Fruit fly (Drosophila melanogaster): ENCODE data around the gene Tehao.

Tehao gene

DNA sequence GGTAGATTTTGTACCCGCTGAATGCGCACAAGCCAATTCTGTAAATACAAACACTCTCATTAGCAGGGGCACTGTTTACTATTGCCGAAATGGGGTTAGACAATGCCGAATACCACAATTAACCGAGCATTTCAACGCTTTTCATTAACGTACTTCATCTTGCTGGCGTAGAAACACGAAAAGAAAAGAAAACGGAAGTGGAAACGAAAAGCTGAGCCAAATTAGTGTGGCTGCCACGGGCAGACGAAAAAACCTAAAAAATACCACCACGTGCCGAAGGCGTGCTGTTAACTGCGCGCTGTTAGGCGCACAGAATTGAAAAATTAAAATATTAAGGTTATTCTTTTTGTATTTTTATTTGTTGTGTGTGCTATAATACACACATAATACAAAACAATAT lies 40.5 kb upstream of the Tehao start, which contains the start of gene RpL24 (continued):
- TF ChIP-seq fd85E (GFP tag; optimal IDR thresholded peaks at IDR 0.05): peak; percentile 90
- no peak for TF ChIP-seq Ets21C (GFP tag; optimal IDR thresholded peaks at IDR 0.05)
- TF ChIP-seq CG6163 (GFP tag; IDR thresholded peaks at IDR 0.05): peak; percentile 94
- TF ChIP-seq CG6792 (GFP tag; optimal IDR thresholded peaks at IDR 0.05): peak; percentile 78
- TF ChIP-seq Met (GFP tag; optimal IDR thresholded peaks at IDR 0.05): peak; percentile 91
- peak; percentile 61 for TF ChIP-seq fd59A (GFP tag; optimal IDR thresholded peaks at IDR 0.05)
- no peak for TF ChIP-seq CG10631 (GFP tag; optimal IDR thresholded peaks at IDR 0.05)
- TF ChIP-seq net (GFP tag; optimal IDR thresholded peaks at IDR 0.05): peak; percentile 95
- peak; percentile 73 for TF ChIP-seq Hr39 (GFP tag; optimal IDR thresholded peaks at IDR 0.05)
- peak; percentile 83 for TF ChIP-seq achi (GFP tag; optimal IDR thresholded peaks at IDR 0.05)
- TF ChIP-seq salr (GFP tag; optimal IDR thresholded peaks at IDR 0.05): peak; percentile 19 to 91
- peak; percentile 84 to 92 for TF ChIP-seq ss (GFP tag; optimal IDR thresholded peaks at IDR 0.05)
- TF ChIP-seq CG11762 (GFP tag; optimal IDR thresholded peaks at IDR 0.05; ENCODE audit: insufficient read depth): peak; percentile 76
- TF ChIP-seq CG32006 (GFP tag; optimal IDR thresholded peaks at IDR 0.05): peak; percentile 41
- peak; percentile 78 for TF ChIP-seq CG10669 (GFP tag; optimal IDR thresholded peaks at IDR 0.05)

dm6 chr2L:13396084-13396483 lies 39.3 kb upstream of the Tehao start, which contains the start of gene CG16957:
TSS of gene CG16957 (minus strand) at chr2L:13396184.
- no peak for TF ChIP-seq CG8119 (GFP tag; IDR thresholded peaks at IDR 0.05)

DNA sequence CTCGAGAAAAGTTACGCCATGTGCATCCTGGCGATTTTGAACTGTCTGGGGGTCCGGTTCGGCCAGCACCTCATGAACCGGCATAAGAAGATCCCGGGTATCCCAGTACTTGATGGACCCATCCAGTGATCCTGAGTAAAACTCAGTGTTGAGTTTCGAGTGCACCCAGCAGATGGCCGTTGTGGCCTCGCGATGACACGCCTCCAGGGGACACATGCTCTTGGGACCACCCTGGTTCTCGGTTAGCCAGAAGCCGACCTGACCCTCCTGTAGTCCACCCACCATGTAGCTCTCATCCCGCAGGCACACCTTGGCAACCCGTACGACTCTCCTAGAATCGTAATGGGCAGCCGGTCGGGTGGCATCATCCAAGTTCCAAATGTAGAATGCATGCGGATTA lies 38.0 kb upstream of the Tehao start:
- TF ChIP-seq CG10631 (GFP tag; optimal IDR thresholded peaks at IDR 0.05): no peak

DNA sequence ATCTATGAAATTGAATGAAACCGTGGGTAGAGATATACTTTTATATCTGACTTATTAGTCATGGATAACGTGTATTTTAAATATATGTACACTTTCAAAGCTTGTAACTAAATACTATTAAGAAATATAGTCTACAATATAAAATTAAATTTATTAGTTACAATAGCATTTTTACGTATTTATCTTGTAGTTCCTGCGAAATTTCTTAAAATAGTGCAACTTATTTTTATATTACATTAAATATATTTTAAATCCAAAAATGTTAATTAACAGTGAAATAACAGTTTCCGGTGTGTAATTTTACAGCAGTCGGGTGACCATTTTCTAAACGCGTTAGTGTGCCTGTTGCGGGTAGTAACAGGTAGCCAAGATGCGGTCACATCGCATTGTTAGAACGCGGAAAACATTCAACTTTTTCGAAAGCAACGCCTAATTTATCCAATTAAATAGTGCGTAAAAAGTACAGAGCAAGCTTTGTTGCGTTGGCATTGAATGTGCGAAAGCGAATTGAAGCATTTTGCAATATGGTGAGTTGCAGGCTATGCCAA lies 36.7 kb upstream of the Tehao start, which contains the start of the genes CG10859 and CG7110:
Gene CG10859, minus strand, starts transcription at position 51 of the 548 bp plus-strand sequence.
Gene CG7110, plus strand, starts transcription at position 378 of the 548 bp plus-strand sequence.
- peak; percentile 25 for TF ChIP-seq lz (GFP tag; optimal IDR thresholded peaks at IDR 0.05)
- peak; percentile 83 for TF ChIP-seq Eip78C (GFP tag)
- TF ChIP-seq Blimp-1 (GFP tag; optimal IDR thresholded peaks at IDR 0.05): no peak
- no peak for TF ChIP-seq CG32006 (GFP tag; optimal IDR thresholded peaks at IDR 0.05)
- TF ChIP-seq CG3032 (tag; optimal IDR thresholded peaks at IDR 0.05): peak; percentile 12
- TF ChIP-seq acj6 (GFP tag; optimal IDR thresholded peaks at IDR 0.05): no peak
- TF ChIP-seq CG8319 (GFP tag; optimal IDR thresholded peaks at IDR 0.05): no peak
- TF ChIP-seq Sox15 (GFP tag; optimal IDR thresholded peaks at IDR 0.05): no peak
- no peak for TF ChIP-seq pdm3 (GFP tag; optimal IDR thresholded peaks at IDR 0.05)
- no peak for TF ChIP-seq CG8119 (GFP tag; IDR thresholded peaks at IDR 0.05)
- no peak for TF ChIP-seq CG16779 (tag; optimal IDR thresholded peaks at IDR 0.05)
- TF ChIP-seq CG4318 (GFP tag; optimal IDR thresholded peaks at IDR 0.05): no peak
- no peak for TF ChIP-seq net (GFP tag; optimal IDR thresholded peaks at IDR 0.05)
- TF ChIP-seq dac (GFP tag; optimal IDR thresholded peaks at IDR 0.05): no peak
- peak; percentile 12 for TF ChIP-seq Sox102F (GFP tag; optimal IDR thresholded peaks at IDR 0.05)
- peak; percentile 25 for TF ChIP-seq CG34406 (GFP tag; optimal IDR thresholded peaks at IDR 0.05)
- TF ChIP-seq spab (GFP tag; optimal IDR thresholded peaks at IDR 0.05): no peak
- TF ChIP-seq CG10669 (GFP tag; optimal IDR thresholded peaks at IDR 0.05): peak; percentile 10
- TF ChIP-seq Lpt (GFP tag; optimal IDR thresholded peaks at IDR 0.05): no peak
- TF ChIP-seq CG11294 (GFP tag; IDR thresholded peaks at IDR 0.05): no peak
- no peak for TF ChIP-seq Eip93F (GFP tag; optimal IDR thresholded peaks at IDR 0.05)
- no peak for TF ChIP-seq Gug (GFP tag; IDR thresholded peaks at IDR 0.05)
- TF ChIP-seq Met (GFP tag; optimal IDR thresholded peaks at IDR 0.05): peak; percentile 33
- no peak for TF ChIP-seq CG6808 (GFP tag; optimal IDR thresholded peaks at IDR 0.05)
- TF ChIP-seq Sox14 (GFP tag; optimal IDR thresholded peaks at IDR 0.05): no peak
- TF ChIP-seq CG6163 (GFP tag; IDR thresholded peaks at IDR 0.05): no peak
- peak; percentile 27 for TF ChIP-seq esn (GFP tag; optimal IDR thresholded peaks at IDR 0.05)
- no peak for TF ChIP-seq dsx (GFP tag; optimal IDR thresholded peaks at IDR 0.05; ENCODE audit: poor library complexity, severe bottlenecking)
- TF ChIP-seq CG6854 (GFP tag; optimal IDR thresholded peaks at IDR 0.05): no peak
- peak in 1 of 2 experiments; percentile 40 for TF ChIP-seq ss (GFP tag; optimal IDR thresholded peaks at IDR 0.05)
- no peak for TF ChIP-seq Ets96B (tag; optimal IDR thresholded peaks at IDR 0.05)
- no peak for TF ChIP-seq svp (GFP tag)
- TF ChIP-seq Eip75B (GFP tag; optimal IDR thresholded peaks at IDR 0.05): no peak
- no peak for TF ChIP-seq CG15336 (GFP tag; IDR thresholded peaks at IDR 0.05)
- TF ChIP-seq salr (GFP tag; optimal IDR thresholded peaks at IDR 0.05): no peak
- no peak for TF ChIP-seq achi (GFP tag; optimal IDR thresholded peaks at IDR 0.05)
- TF ChIP-seq Hr38 (GFP tag; optimal IDR thresholded peaks at IDR 0.05): no peak

Measured in whole organism, prepupa.